Fruit fly (Drosophila melanogaster) whole organism, embryonic: Measurements from ENCODE around the gene SecS.

ENCODE experiments used
- CG10462 ChIP-seq: fragments of 200-800 bp; sonication (Bioruptor generic); optimal IDR thresholded peaks from 2 replicates; lab custom pipeline; 2016; ENCODE audit warnings: missing biosample characterization, missing genetic modification characterization
- CG10543 ChIP-seq: fragments of 200-800 bp; sonication (Bioruptor generic); optimal IDR thresholded peaks from 3 replicates; lab custom pipeline; 2017; ENCODE audit warnings: missing biosample characterization, mild to moderate bottlenecking, missing genetic modification characterization, moderate library complexity
- CG10654 ChIP-seq: fragments of 200-800 bp; sonication (Bioruptor generic); optimal IDR thresholded peaks from 2 replicates; lab custom pipeline; 2016; ENCODE audit warnings: missing biosample characterization, missing genetic modification characterization
- CG1233 ChIP-seq: fragments of 200-800 bp; sonication (Bioruptor generic); optimal IDR thresholded peaks from 4 replicates; lab custom pipeline; 2018; ENCODE audit warnings: missing biosample characterization, mild to moderate bottlenecking, missing genetic modification characterization
- CG13287 ChIP-seq: fragments of 200-800 bp; sonication (Bioruptor generic); IDR thresholded peaks from 2 replicates; pipeline ENCODE4 v1.3.6; 2022; ENCODE audit warnings: missing biosample characterization, missing genetic modification characterization; ENCODE audit not compliant: partially characterized antibody
- CG17186 ChIP-seq: fragments of 200-800 bp; sonication (Bioruptor generic); optimal IDR thresholded peaks from 3 replicates; lab custom pipeline; 2017; ENCODE audit warnings: missing biosample characterization, missing genetic modification reagents, missing genetic modification characterization
- CG17802 ChIP-seq: fragments of 200-800 bp; sonication (Bioruptor generic); optimal IDR thresholded peaks from 2 replicates; lab custom pipeline; 2018; ENCODE audit warnings: missing biosample characterization, mild to moderate bottlenecking, missing genetic modification characterization, moderate library complexity
- CG17912 ChIP-seq: fragments of 200-800 bp; sonication (Bioruptor generic); optimal IDR thresholded peaks from 2 replicates; lab custom pipeline; 2018; ENCODE audit warnings: missing biosample characterization, mild to moderate bottlenecking, missing genetic modification characterization
- CG32767 ChIP-seq: fragments of 200-800 bp; sonication (Bioruptor generic); IDR thresholded peaks from 2 replicates; pipeline ENCODE4 v1.3.6; 2022; ENCODE audit warnings: missing biosample characterization, missing genetic modification characterization
- CG6254 ChIP-seq: fragments of 200-800 bp; sonication (Bioruptor generic); optimal IDR thresholded peaks from 3 replicates; lab custom pipeline; 2017; ENCODE audit warnings: mild to moderate bottlenecking, missing biosample characterization, missing genetic modification reagents, missing genetic modification characterization
- CG6654 ChIP-seq: fragments of 200-800 bp; sonication (Bioruptor generic); optimal IDR thresholded peaks from 2 replicates; lab custom pipeline; 2017; ENCODE audit warnings: missing biosample characterization, mild to moderate bottlenecking, missing genetic modification characterization
- CG6765 ChIP-seq: fragments of 200-800 bp; sonication (Bioruptor generic); optimal IDR thresholded peaks from 3 replicates; lab custom pipeline; 2017; ENCODE audit warnings: missing biosample characterization, mild to moderate bottlenecking, missing genetic modification characterization
- CG8089 ChIP-seq: fragments of 200-800 bp; sonication (Bioruptor generic); optimal IDR thresholded peaks from 3 replicates; lab custom pipeline; 2016; ENCODE audit warnings: missing biosample characterization, missing genetic modification characterization
- Dbx ChIP-seq: fragments of 200-800 bp; sonication (Bioruptor generic); IDR thresholded peaks from 3 replicates; pipeline ENCODE4 v1.3.6; 2022; ENCODE audit warnings: missing biosample characterization, missing genetic modification characterization
- Drgx ChIP-seq: fragments of 200-800 bp; sonication (Bioruptor generic); IDR thresholded peaks from 2 replicates; pipeline ENCODE4 v1.3.6; 2022; ENCODE audit warnings: missing biosample characterization, missing genetic modification characterization
- HLH4C ChIP-seq: fragments of 200-800 bp; sonication (Bioruptor generic); IDR thresholded peaks from 3 replicates; pipeline ENCODE4 v1.3.6; 2022; ENCODE audit warnings: missing biosample characterization, missing genetic modification characterization; ENCODE audit not compliant: partially characterized antibody
- Hey ChIP-seq: fragments of 200-800 bp; sonication (Bioruptor generic); optimal IDR thresholded peaks from 3 replicates; lab custom pipeline; 2018; ENCODE audit warnings: missing biosample characterization, mild to moderate bottlenecking, missing genetic modification characterization
- Mad ChIP-seq: fragments of 200-800 bp; sonication (Bioruptor generic); optimal IDR thresholded peaks from 2 replicates; lab custom pipeline; 2016; ENCODE audit warnings: missing biosample characterization, missing genetic modification characterization
- Med ChIP-seq: fragments of 200-800 bp; sonication (Bioruptor generic); peaks from one replicate; lab custom pipeline; 2016; ENCODE audit warnings: missing biosample characterization, missing genetic modification characterization, mild to moderate bottlenecking, inconsistent platforms, moderate library complexity
- NFAT ChIP-seq: fragments of 200-800 bp; sonication (Bioruptor generic); IDR thresholded peaks from 2 replicates; pipeline ENCODE4 v1.3.6; 2022; ENCODE audit warnings: missing biosample characterization, missing genetic modification characterization
- NfI ChIP-seq: fragments of 200-800 bp; sonication (Bioruptor generic); optimal IDR thresholded peaks from 3 replicates; lab custom pipeline; 2018; ENCODE audit warnings: missing biosample characterization, mild to moderate bottlenecking, missing genetic modification characterization, moderate library complexity
- Ptx1 ChIP-seq: fragments of 200-800 bp; sonication (Bioruptor generic); IDR thresholded peaks from 2 replicates; pipeline ENCODE4 v1.3.6; 2022; ENCODE audit warnings: missing biosample characterization, missing genetic modification characterization
- Tbp ChIP-seq: fragments of >200 bp; optimal IDR thresholded peaks from 2 replicates; lab custom pipeline; 2018; ENCODE audit warnings: missing biosample characterization, missing genetic modification characterization
- Xrp1 ChIP-seq: fragments of 200-800 bp; sonication (Bioruptor generic); IDR thresholded peaks from 2 replicates; pipeline ENCODE4 v1.3.6; 2022; ENCODE audit warnings: missing biosample characterization, missing genetic modification characterization
- YL-1 ChIP-seq: fragments of 200-800 bp; sonication (Bioruptor generic); optimal IDR thresholded peaks from 3 replicates; lab custom pipeline; 2017; ENCODE audit warnings: missing biosample characterization, mild to moderate bottlenecking, missing genetic modification characterization
- ara ChIP-seq: fragments of 200-800 bp; sonication (Bioruptor generic); IDR thresholded peaks from 2 replicates; pipeline ENCODE4 v1.3.6; 2022; ENCODE audit warnings: missing biosample characterization, missing genetic modification characterization
- ase ChIP-seq: fragments of 200-800 bp; sonication (Bioruptor generic); IDR thresholded peaks from 3 replicates; pipeline ENCODE4 v1.3.6; 2022; ENCODE audit warnings: missing biosample characterization, missing genetic modification characterization
- bbx ChIP-seq: fragments of 200-800 bp; sonication (Bioruptor generic); IDR thresholded peaks from 2 replicates; pipeline ENCODE4 v1.3.6; 2022; ENCODE audit warnings: missing biosample characterization, missing genetic modification characterization; ENCODE audit not compliant: partially characterized antibody
- bigmax ChIP-seq: fragments of 200-800 bp; sonication (Bioruptor generic); optimal IDR thresholded peaks from 2 replicates; lab custom pipeline; 2018; ENCODE audit warnings: missing biosample characterization, mild to moderate bottlenecking, missing genetic modification characterization
- cad ChIP-seq: fragments of >200 bp; optimal IDR thresholded peaks from 2 replicates; lab custom pipeline; 2017; ENCODE audit warnings: missing biosample characterization, missing genetic modification characterization
- cg ChIP-seq: fragments of 200-800 bp; sonication (Bioruptor generic); optimal IDR thresholded peaks from 3 replicates; lab custom pipeline; 2019; ENCODE audit warnings: missing biosample characterization, mild to moderate bottlenecking, missing genetic modification characterization, moderate library complexity
- chinmo ChIP-seq: fragments of 200-800 bp; sonication (Bioruptor generic); IDR thresholded peaks from 4 replicates; pipeline ENCODE4 v1.3.6; 2022; ENCODE audit warnings: missing biosample characterization, missing genetic modification characterization; ENCODE audit not compliant: partially characterized antibody
- dmrt11E ChIP-seq: fragments of 200-800 bp; sonication (Bioruptor generic); optimal IDR thresholded peaks from 3 replicates; lab custom pipeline; 2018; ENCODE audit warnings: missing biosample characterization, mild to moderate bottlenecking, missing genetic modification characterization, moderate library complexity
- emc ChIP-seq: fragments of 200-800 bp; sonication (Bioruptor generic); optimal IDR thresholded peaks from 2 replicates; lab custom pipeline; 2016; ENCODE audit warnings: missing biosample characterization, missing genetic modification characterization
- fd96Cb ChIP-seq: fragments of 200-800 bp; sonication (Bioruptor generic); optimal IDR thresholded peaks from 2 replicates; lab custom pipeline; 2018; ENCODE audit warnings: missing biosample characterization, mild to moderate bottlenecking, missing genetic modification characterization, moderate library complexity
- fu2 ChIP-seq: fragments of 200-800 bp; sonication (Bioruptor generic); optimal IDR thresholded peaks from 2 replicates; lab custom pipeline; 2016; ENCODE audit warnings: missing biosample characterization, missing genetic modification characterization
- hb ChIP-seq: fragments of 200-800 bp; sonication (Bioruptor generic); IDR thresholded peaks from 3 replicates; pipeline ENCODE4 v1.3.6; 2022; ENCODE audit warnings: missing biosample characterization, missing genetic modification characterization; ENCODE audit not compliant: partially characterized antibody
- hbn ChIP-seq: fragments of 200-800 bp; sonication (Bioruptor generic); IDR thresholded peaks from 2 replicates; pipeline ENCODE4 v1.3.6; 2022; ENCODE audit warnings: missing biosample characterization, missing genetic modification characterization; ENCODE audit not compliant: partially characterized antibody
- kay ChIP-seq: fragments of 200-800 bp; sonication (Bioruptor generic); optimal IDR thresholded peaks from 2 replicates; lab custom pipeline; 2016; ENCODE audit warnings: missing biosample characterization, missing genetic modification characterization
- knrl ChIP-seq: fragments of 200-800 bp; sonication (Bioruptor generic); IDR thresholded peaks from 3 replicates; pipeline ENCODE4 v1.3.6; 2022; ENCODE audit warnings: missing biosample characterization, missing genetic modification characterization; ENCODE audit not compliant: partially characterized antibody
- lmd ChIP-seq: fragments of 200-800 bp; sonication (Bioruptor generic); IDR thresholded peaks from 2 replicates; pipeline ENCODE4 v1.3.6; 2022; ENCODE audit warnings: missing biosample characterization, missing genetic modification characterization
- oc ChIP-seq: fragments of 200-800 bp; sonication (Bioruptor generic); optimal IDR thresholded peaks from 2 replicates; lab custom pipeline; 2018; ENCODE audit warnings: missing biosample characterization, mild to moderate bottlenecking, missing genetic modification characterization, moderate library complexity
- phol ChIP-seq: fragments of 200-800 bp; sonication (Bioruptor generic); optimal IDR thresholded peaks from 3 replicates; lab custom pipeline; 2018; ENCODE audit warnings: missing biosample characterization, mild to moderate bottlenecking, missing genetic modification characterization, moderate library complexity
- sd ChIP-seq: fragments of 200-800 bp; sonication (Bioruptor generic); optimal IDR thresholded peaks from 3 replicates; lab custom pipeline; 2018; ENCODE audit warnings: missing biosample characterization, mild to moderate bottlenecking, missing genetic modification characterization, moderate library complexity
- slbo ChIP-seq: fragments of 200-800 bp; sonication (Bioruptor generic); IDR thresholded peaks from 2 replicates; pipeline ENCODE4 v1.3.6; 2022; ENCODE audit warnings: missing biosample characterization, missing genetic modification characterization
- tna ChIP-seq: fragments of 200-800 bp; sonication (Bioruptor generic); IDR thresholded peaks from 2 replicates; pipeline ENCODE4 v1.3.6; 2022; ENCODE audit warnings: missing biosample characterization, missing genetic modification characterization; ENCODE audit not compliant: partially characterized antibody
- vfl ChIP-seq: fragments of 200-800 bp; sonication (Bioruptor generic); optimal IDR thresholded peaks from 2 replicates; lab custom pipeline; 2016; ENCODE audit warnings: missing biosample characterization, missing genetic modification characterization
- wdn ChIP-seq: fragments of 200-800 bp; sonication (Bioruptor generic); IDR thresholded peaks from 2 replicates; pipeline ENCODE4 v1.3.6; 2022; ENCODE audit warnings: missing biosample characterization, missing genetic modification characterization
- zfh1 ChIP-seq: fragments of 200-800 bp; sonication (Bioruptor generic); IDR thresholded peaks from 3 replicates; pipeline ENCODE4 v1.3.6; 2022; ENCODE audit warnings: missing biosample characterization, missing genetic modification characterization

The SecS gene

dm6 chr3R:5573883-5574282 lies 27.4 kb upstream of the SecS start:
- no peak for TF ChIP-seq tna (GFP tag; lab: Robert Waterston, UW)
- no peak for TF ChIP-seq CG8089 (GFP tag; lab: Kevin White, UChicago)
- no peak for TF ChIP-seq CG10543 (GFP tag; lab: Kevin White, UChicago)
- no peak for TF ChIP-seq Ptx1 (GFP tag; lab: Robert Waterston, UW)
- TF ChIP-seq Drgx (GFP tag; lab: Robert Waterston, UW) = no peak
- TF ChIP-seq Hey (tag; lab: Kevin White, UChicago) = peak; percentile 88
- TF ChIP-seq kay (GFP tag; lab: Kevin White, UChicago) = no peak
- TF ChIP-seq CG6654 (GFP tag; lab: Kevin White, UChicago) = no peak
- no peak for TF ChIP-seq NfI (GFP tag; lab: Kevin White, UChicago)
- TF ChIP-seq chinmo = 0 out of 4 replicates have a peak, but pooled peaks have one; percentile 42
- TF ChIP-seq Dbx (GFP tag; lab: Robert Waterston, UW) = no peak
- TF ChIP-seq cad = no peak
- TF ChIP-seq ara (GFP tag; lab: Robert Waterston, UW) = no peak
- no peak for TF ChIP-seq CG17802
- peak; percentile 66 for TF ChIP-seq Med

- peak; percentile 33 for TF ChIP-seq CG1233 (GFP tag; lab: Kevin White, UChicago)
- no peak for TF ChIP-seq bigmax (GFP tag; lab: Kevin White, UChicago)
- TF ChIP-seq YL-1 (GFP tag; lab: Kevin White, UChicago) = peak; percentile 86
- TF ChIP-seq Mad (GFP tag; lab: Kevin White, UChicago) = peak; percentile 47
- TF ChIP-seq fu2 = peak; percentile 40
- TF ChIP-seq zfh1 = no peak
- TF ChIP-seq knrl (GFP tag; lab: Robert Waterston, UW) = peak; percentile 89
- peak; percentile 57; the same call in 1 of the 2 replicates for TF ChIP-seq CG32767
- peak; percentile 72 for TF ChIP-seq slbo (GFP tag; lab: Robert Waterston, UW)
- peak; percentile 38 for TF ChIP-seq vfl (GFP tag; lab: Kevin White, UChicago)
- TF ChIP-seq emc = peak; percentile 13
- no peak for TF ChIP-seq fd96Cb (tag; lab: Kevin White, UChicago)
- TF ChIP-seq phol (tag; lab: Kevin White, UChicago) = peak; percentile 97
- no peak for TF ChIP-seq sd (tag; lab: Kevin White, UChicago)
- peak; percentile 83 for TF ChIP-seq hbn (GFP tag; lab: Robert Waterston, UW)
- TF ChIP-seq NFAT (GFP tag; lab: Robert Waterston, UW) = peak; percentile 56
- 0 out of 3 replicates have a peak, but pooled peaks have one; percentile 41 for TF ChIP-seq ase
- TF ChIP-seq Xrp1 (GFP tag; lab: Robert Waterston, UW) = 0 out of 2 replicates have a peak, but pooled peaks have one; percentile 15
- no peak; the same call in 1 of the 2 replicates for TF ChIP-seq lmd
- no peak for TF ChIP-seq Tbp
- 0 out of 2 replicates have a peak, but pooled peaks have one; percentile 5 for TF ChIP-seq wdn (GFP tag; lab: Robert Waterston, UW)
- no peak for TF ChIP-seq oc (tag; lab: Kevin White, UChicago)
- TF ChIP-seq CG6254 (GFP tag; lab: Kevin White, UChicago) = peak; percentile 54
- TF ChIP-seq CG10462 (GFP tag; lab: Kevin White, UChicago) = no peak
- TF ChIP-seq CG17186 (GFP tag; lab: Kevin White, UChicago) = peak; percentile 76
- TF ChIP-seq bbx (GFP tag; lab: Robert Waterston, UW) = peak; percentile 93
- TF ChIP-seq dmrt11E (tag; lab: Kevin White, UChicago) = peak; percentile 25
- peak; percentile 84 for TF ChIP-seq HLH4C (GFP tag; lab: Robert Waterston, UW)
- TF ChIP-seq CG17912 = peak; percentile 35
- TF ChIP-seq CG13287 (GFP tag; lab: Robert Waterston, UW) = peak; percentile 91
- TF ChIP-seq CG10654 = peak; percentile 27
- TF ChIP-seq cg (GFP tag; lab: Kevin White, UChicago) = peak; percentile 75
- TF ChIP-seq hb (GFP tag; lab: Robert Waterston, UW) = peak; percentile 84
- TF ChIP-seq CG6765 (GFP tag; lab: Kevin White, UChicago) = no peak
These were observed 13.2 kb upstream of the SecS start, which contains the start of gene CG2926 for dm6 chr3R:5587863-5588519. TSS of gene CG2926 (minus strand) at chr3R:5588380.
